Worm (Caenorhabditis elegans) whole organism, L3 larva: ENCODE measurements around the gene C25E10.17.

Experiments used
- ZK546.5 ChIP-seq: sonication (generic microtip); optimal IDR thresholded peaks from 2 replicates; lab custom pipeline; 2017; ENCODE audit warnings: missing biosample characterization, missing genetic modification characterization
- aly-2 ChIP-seq: fragments of 150-350 bp; optimal IDR thresholded peaks from 2 replicates; lab custom pipeline; 2014; ENCODE audit warnings: missing biosample characterization, missing genetic modification characterization
- ceh-16 ChIP-seq: sonication (generic microtip); optimal IDR thresholded peaks from 2 replicates; lab custom pipeline; 2017; ENCODE audit warnings: missing biosample characterization, missing genetic modification characterization
- ceh-28 ChIP-seq: fragments of 150-350 bp; optimal IDR thresholded peaks from 2 replicates; lab custom pipeline; 2014; ENCODE audit warnings: missing biosample characterization, missing genetic modification reagents, missing genetic modification characterization
- ceh-82 ChIP-seq: fragments of 150-350 bp; optimal IDR thresholded peaks from 2 replicates; lab custom pipeline; 2014; ENCODE audit warnings: missing biosample characterization, missing genetic modification characterization
- ceh-9 ChIP-seq: sonication (generic microtip); optimal IDR thresholded peaks from 2 replicates; lab custom pipeline; 2018; ENCODE audit warnings: missing biosample characterization, missing genetic modification characterization
- daf-12 ChIP-seq: fragments of 150-350 bp; optimal IDR thresholded peaks from 2 replicates; lab custom pipeline; 2014; ENCODE audit warnings: missing biosample characterization, missing genetic modification reagents, missing genetic modification characterization
- egl-27 ChIP-seq: sonication (generic microtip); optimal IDR thresholded peaks from 4 replicates; lab custom pipeline; 2017; ENCODE audit warnings: missing biosample characterization, missing genetic modification reagents, missing genetic modification characterization
- elt-2 ChIP-seq: sonication (generic microtip); optimal IDR thresholded peaks from 2 replicates; lab custom pipeline; 2016; ENCODE audit warnings: missing genetic modification reagents, mild to moderate bottlenecking, missing genetic modification characterization, missing compliant biosample characterization
- eor-1 ChIP-seq, 2 experiments: fragments of 150-350 bp; optimal IDR thresholded peaks; 2 replicates each; lab custom pipeline; 2014 to 2018; ENCODE audit warnings: missing biosample characterization in 2 of 2, missing genetic modification characterization in 2 of 2
- fkh-2 ChIP-seq: fragments of 150-350 bp; optimal IDR thresholded peaks from 2 replicates; lab custom pipeline; 2014; ENCODE audit warnings: missing biosample characterization, missing genetic modification reagents, missing genetic modification characterization
- fos-1 ChIP-seq: fragments of 150-350 bp; optimal IDR thresholded peaks from 2 replicates; lab custom pipeline; 2014; ENCODE audit warnings: missing biosample characterization, missing genetic modification characterization
- hmg-11 ChIP-seq: sonication (generic microtip); optimal IDR thresholded peaks from 2 replicates; lab custom pipeline; 2016; ENCODE audit warnings: missing genetic modification characterization, missing compliant biosample characterization
- jun-1 ChIP-seq: fragments of 150-350 bp; optimal IDR thresholded peaks from 2 replicates; lab custom pipeline; 2014; ENCODE audit warnings: missing biosample characterization, missing genetic modification reagents, missing genetic modification characterization
- lin-15B ChIP-seq: fragments of 150-350 bp; optimal IDR thresholded peaks from 2 replicates; lab custom pipeline; 2014; ENCODE audit warnings: missing biosample characterization, missing genetic modification characterization
- lin-39 ChIP-seq: fragments of 150-350 bp; optimal IDR thresholded peaks from 2 replicates; lab custom pipeline; 2018; ENCODE audit warnings: missing biosample characterization, missing genetic modification reagents, missing genetic modification characterization
- lsy-12 ChIP-seq: sonication (generic microtip); optimal IDR thresholded peaks from 2 replicates; lab custom pipeline; 2016; ENCODE audit warnings: mild to moderate bottlenecking, missing genetic modification characterization, missing compliant biosample characterization
- mdl-1 ChIP-seq: fragments of 150-350 bp; optimal IDR thresholded peaks from 2 replicates; lab custom pipeline; 2014; ENCODE audit warnings: missing biosample characterization, missing genetic modification characterization
- mml-1 ChIP-seq: fragments of 150-350 bp; sonication (generic microtip); optimal IDR thresholded peaks from 3 replicates; lab custom pipeline; 2014; ENCODE audit warnings: missing biosample characterization, missing genetic modification characterization
- nhr-11 ChIP-seq: fragments of 150-350 bp; optimal IDR thresholded peaks from 2 replicates; lab custom pipeline; 2014; ENCODE audit warnings: missing biosample characterization, missing genetic modification characterization
- nhr-12 ChIP-seq: fragments of 150-350 bp; optimal IDR thresholded peaks from 2 replicates; lab custom pipeline; 2014; ENCODE audit warnings: missing biosample characterization, missing genetic modification characterization
- nhr-23 ChIP-seq: fragments of 150-350 bp; optimal IDR thresholded peaks from 2 replicates; lab custom pipeline; 2014; ENCODE audit warnings: missing biosample characterization, missing genetic modification reagents, missing genetic modification characterization
- nhr-237 ChIP-seq: fragments of 150-350 bp; optimal IDR thresholded peaks from 2 replicates; lab custom pipeline; 2014; ENCODE audit warnings: missing biosample characterization, missing genetic modification characterization
- nhr-25 ChIP-seq: sonication (generic microtip); optimal IDR thresholded peaks from 2 replicates; lab custom pipeline; 2017; ENCODE audit warnings: missing biosample characterization, missing genetic modification characterization
- nhr-28 ChIP-seq: fragments of 150-350 bp; optimal IDR thresholded peaks from 2 replicates; lab custom pipeline; 2014; ENCODE audit warnings: missing biosample characterization, missing genetic modification characterization
- nhr-43 ChIP-seq: sonication (generic microtip); optimal IDR thresholded peaks from 2 replicates; lab custom pipeline; 2016; ENCODE audit warnings: mild to moderate bottlenecking, missing genetic modification characterization, missing compliant biosample characterization; ENCODE audit not compliant: poor library complexity, severe bottlenecking
- nhr-76 ChIP-seq: fragments of 150-350 bp; sonication (generic microtip); optimal IDR thresholded peaks from 5 replicates; lab custom pipeline; 2014; ENCODE audit warnings: missing biosample characterization, missing genetic modification characterization
- sea-2 ChIP-seq: fragments of 150-350 bp; sonication (generic microtip); optimal IDR thresholded peaks from 4 replicates; lab custom pipeline; 2014; ENCODE audit warnings: missing biosample characterization, missing genetic modification reagents, missing genetic modification characterization
- skn-1 ChIP-seq: fragments of 150-350 bp; optimal IDR thresholded peaks from 2 replicates; lab custom pipeline; 2014; ENCODE audit warnings: missing biosample characterization, missing genetic modification characterization
- snpc-4 ChIP-seq: fragments of 150-350 bp; optimal IDR thresholded peaks from 2 replicates; lab custom pipeline; 2014; ENCODE audit warnings: missing biosample characterization, missing genetic modification characterization
- unc-39 ChIP-seq: sonication (generic microtip); optimal IDR thresholded peaks from 4 replicates; lab custom pipeline; 2017; ENCODE audit warnings: missing biosample characterization, missing genetic modification characterization
- unc-62 ChIP-seq: fragments of 150-350 bp; sonication (generic microtip); optimal IDR thresholded peaks from 4 replicates; lab custom pipeline; 2014; ENCODE audit warnings: missing biosample characterization, missing genetic modification reagents, missing genetic modification characterization
- ztf-11 ChIP-seq: fragments of 150-350 bp; optimal IDR thresholded peaks from 2 replicates; lab custom pipeline; 2014; ENCODE audit warnings: missing biosample characterization, missing genetic modification characterization
- ztf-4 ChIP-seq: fragments of 150-350 bp; optimal IDR thresholded peaks from 2 replicates; lab custom pipeline; 2014; ENCODE audit warnings: missing biosample characterization, missing genetic modification characterization

C25E10.17 gene

ce11 chrV:9059468-9059867 lies 12.1 kb upstream of the C25E10.17 start, which contains the start of the genes C25E10.16 and C25E10.13:
Gene C25E10.16 (minus strand): TSS chrV:9059568.
Gene C25E10.13 (plus strand): TSS chrV:9059723.
- no peak for TF ChIP-seq ztf-4 (tag; lab: Kevin White, UChicago)
- no peak for TF ChIP-seq unc-39 (tag; lab: Kevin White, UChicago)
- TF ChIP-seq lin-15B (tag; lab: Kevin White, UChicago) = no peak
- no peak for TF ChIP-seq lsy-12
- TF ChIP-seq daf-12 (tag; lab: Kevin White, UChicago) = no peak
- TF ChIP-seq nhr-25 (tag; lab: Kevin White, UChicago) = no peak
- TF ChIP-seq nhr-76 (tag; lab: Kevin White, UChicago) = no peak
- TF ChIP-seq ceh-82 (tag; lab: Kevin White, UChicago) = no peak
- no peak for TF ChIP-seq eor-1 (tag; optimal IDR thresholded peaks at IDR 0.05; lab: Kevin White, UChicago)
- no peak for TF ChIP-seq jun-1 (tag; lab: Kevin White, UChicago)
- TF ChIP-seq elt-2 (tag; lab: Kevin White, UChicago) = no peak
- TF ChIP-seq fos-1 (tag; lab: Kevin White, UChicago) = no peak
- TF ChIP-seq mml-1 (tag; lab: Kevin White, UChicago) = no peak
- no peak for TF ChIP-seq sea-2 (GFP tag; lab: Kevin White, UChicago)

- TF ChIP-seq ceh-9 (tag; lab: Kevin White, UChicago) (no peak), unc-39 (tag; lab: Kevin White, UChicago) (no peak), nhr-43 (no peak), ztf-4 (tag; lab: Kevin White, UChicago) (no peak), skn-1 (tag; lab: Kevin White, UChicago) (no peak), egl-27 (tag; lab: Kevin White, UChicago) (no peak), jun-1 (tag; lab: Kevin White, UChicago) (no peak), nhr-28 (tag; lab: Kevin White, UChicago) (no peak)
Observed at ce11 chrV:9058627-9059026, 11.2 kb upstream of the C25E10.17 start, which contains the start of gene C25E10.11. Gene C25E10.11 (minus strand): TSS chrV:9058727.

ce11 chrV:9056253-9056652 lies 8.8 kb upstream of the C25E10.17 start, which contains the start of gene C25E10.10:
Gene C25E10.10 (minus strand): TSS chrV:9056353.
- TF ChIP-seq nhr-237 (tag; lab: Kevin White, UChicago) = no peak
- TF ChIP-seq jun-1 (tag; lab: Kevin White, UChicago) = no peak
- TF ChIP-seq fos-1 (tag; lab: Kevin White, UChicago) = no peak
- TF ChIP-seq eor-1 (tag; optimal IDR thresholded peaks at IDR 0.05; lab: Kevin White, UChicago) = no peak
- TF ChIP-seq ztf-11 (tag; lab: Kevin White, UChicago) = no peak
- TF ChIP-seq nhr-43 = no peak
- no peak for TF ChIP-seq mdl-1 (tag; lab: Kevin White, UChicago)
- TF ChIP-seq, all 47 proteins: peak for 0

- peak; percentile 47 for TF ChIP-seq nhr-11 (tag; lab: Kevin White, UChicago)
- TF ChIP-seq ceh-82 (tag; lab: Kevin White, UChicago) = no peak
- no peak for TF ChIP-seq nhr-12 (tag; lab: Kevin White, UChicago)
- TF ChIP-seq, all 47 proteins: peak for 1
Observed at ce11 chrV:9055644-9056043, 8.2 kb upstream of the C25E10.17 start.

- no peak for TF ChIP-seq aly-2 (tag; lab: Kevin White, UChicago)
- TF ChIP-seq daf-12 (tag; lab: Kevin White, UChicago) = no peak
- no peak for TF ChIP-seq unc-39 (tag; lab: Kevin White, UChicago)
- no peak for TF ChIP-seq nhr-237 (tag; lab: Kevin White, UChicago)
- no peak for TF ChIP-seq ceh-16
- no peak for TF ChIP-seq lsy-12
- TF ChIP-seq egl-27 (tag; lab: Kevin White, UChicago) = no peak
- no peak for TF ChIP-seq elt-2 (tag; lab: Kevin White, UChicago)
- TF ChIP-seq nhr-23 (tag; lab: Kevin White, UChicago) = no peak
- no peak for TF ChIP-seq hmg-11 (tag; lab: Kevin White, UChicago)
- no peak for TF ChIP-seq ztf-11 (tag; lab: Kevin White, UChicago)
- no peak for TF ChIP-seq ZK546.5 (tag; lab: Kevin White, UChicago)
- no peak for TF ChIP-seq lin-39 (tag; lab: Kevin White, UChicago)
- TF ChIP-seq sea-2 (GFP tag; lab: Kevin White, UChicago) = no peak
- no peak for TF ChIP-seq skn-1 (tag; lab: Kevin White, UChicago)
- no peak for TF ChIP-seq nhr-76 (tag; lab: Kevin White, UChicago)
Observed at ce11 chrV:9054771-9055170, 7.4 kb upstream of the C25E10.17 start, which contains the start of gene swm-1. Gene swm-1 (minus strand): TSS chrV:9054871.

- TF ChIP-seq mml-1 (tag; lab: Kevin White, UChicago) = no peak
- TF ChIP-seq unc-62 (GFP tag; lab: Kevin White, UChicago) = no peak
- TF ChIP-seq aly-2 (tag; lab: Kevin White, UChicago) = no peak
- TF ChIP-seq fos-1 (tag; lab: Kevin White, UChicago) = no peak
- TF ChIP-seq nhr-11 (tag; lab: Kevin White, UChicago) = no peak
- TF ChIP-seq lin-39 (tag; lab: Kevin White, UChicago) = no peak
- no peak for TF ChIP-seq fkh-2 (tag; lab: Kevin White, UChicago)
- TF ChIP-seq ztf-4 (tag; lab: Kevin White, UChicago) = no peak
- TF ChIP-seq sea-2 (GFP tag; lab: Kevin White, UChicago) = no peak
- TF ChIP-seq snpc-4 (tag; lab: Kevin White, UChicago) = no peak
- no peak for TF ChIP-seq nhr-23 (tag; lab: Kevin White, UChicago)
- no peak for TF ChIP-seq hmg-11 (tag; lab: Kevin White, UChicago)
- no peak for TF ChIP-seq ZK546.5 (tag; lab: Kevin White, UChicago)
- TF ChIP-seq ceh-28 (tag; lab: Kevin White, UChicago) = no peak
- TF ChIP-seq skn-1 (tag; lab: Kevin White, UChicago) = no peak
- no peak for TF ChIP-seq lin-15B (tag; lab: Kevin White, UChicago)
- TF ChIP-seq, all 47 proteins: peak for 0
Observed at ce11 chrV:9053969-9054368, 6.6 kb upstream of the C25E10.17 start, which contains the start of gene C25E10.8. Gene C25E10.8 (minus strand): TSS chrV:9054069.
